Worm (Caenorhabditis elegans) whole organism, L3 larva: ENCODE measurements around the gene T13C2.2.

Source experiments
- R02D3.7 ChIP-seq: fragments of 150-350 bp; optimal IDR thresholded peaks from 2 replicates; lab custom pipeline; 2014; ENCODE audit warnings: missing biosample characterization, missing genetic modification characterization
- ZK546.5 ChIP-seq: sonication (generic microtip); optimal IDR thresholded peaks from 2 replicates; lab custom pipeline; 2017; ENCODE audit warnings: missing biosample characterization, missing genetic modification characterization
- aly-2 ChIP-seq: fragments of 150-350 bp; optimal IDR thresholded peaks from 2 replicates; lab custom pipeline; 2014; ENCODE audit warnings: missing biosample characterization, missing genetic modification characterization
- ama-1 ChIP-seq: fragments of 150-350 bp; optimal IDR thresholded peaks from 2 replicates; lab custom pipeline; 2018
- ceh-16 ChIP-seq: sonication (generic microtip); optimal IDR thresholded peaks from 2 replicates; lab custom pipeline; 2017; ENCODE audit warnings: missing biosample characterization, missing genetic modification characterization
- ceh-28 ChIP-seq: fragments of 150-350 bp; optimal IDR thresholded peaks from 2 replicates; lab custom pipeline; 2014; ENCODE audit warnings: missing biosample characterization, missing genetic modification reagents, missing genetic modification characterization
- ceh-82 ChIP-seq: fragments of 150-350 bp; optimal IDR thresholded peaks from 2 replicates; lab custom pipeline; 2014; ENCODE audit warnings: missing biosample characterization, missing genetic modification characterization
- daf-12 ChIP-seq: fragments of 150-350 bp; optimal IDR thresholded peaks from 2 replicates; lab custom pipeline; 2014; ENCODE audit warnings: missing biosample characterization, missing genetic modification reagents, missing genetic modification characterization
- egl-27 ChIP-seq: sonication (generic microtip); optimal IDR thresholded peaks from 4 replicates; lab custom pipeline; 2017; ENCODE audit warnings: missing biosample characterization, missing genetic modification reagents, missing genetic modification characterization
- egl-5 ChIP-seq: fragments of 150-350 bp; optimal IDR thresholded peaks from 2 replicates; lab custom pipeline; 2017; ENCODE audit warnings: missing biosample characterization, missing genetic modification reagents, missing genetic modification characterization, inconsistent platforms
- elt-1 ChIP-seq: fragments of 150-350 bp; optimal IDR thresholded peaks from 2 replicates; lab custom pipeline; 2014; ENCODE audit warnings: missing biosample characterization, missing genetic modification characterization
- elt-3 ChIP-seq, 3 experiments: fragments of 150-350 bp in 1 of 3; sonication (generic microtip) in 2 of 3; optimal IDR thresholded peaks; 2 replicates in 2 of 3; 4 replicates in 1 of 3; lab custom pipeline; 2014 to 2017; ENCODE audit warnings: missing biosample characterization in 3 of 3, missing genetic modification characterization in 3 of 3
- eor-1 ChIP-seq, 2 experiments: fragments of 150-350 bp; optimal IDR thresholded peaks; 2 replicates each; lab custom pipeline; 2014 to 2018; ENCODE audit warnings: missing biosample characterization in 2 of 2, missing genetic modification characterization in 2 of 2
- fkh-10 ChIP-seq: sonication (generic microtip); optimal IDR thresholded peaks from 2 replicates; lab custom pipeline; 2017; ENCODE audit warnings: missing biosample characterization, missing genetic modification reagents, missing genetic modification characterization
- fkh-2 ChIP-seq: fragments of 150-350 bp; optimal IDR thresholded peaks from 2 replicates; lab custom pipeline; 2014; ENCODE audit warnings: missing biosample characterization, missing genetic modification reagents, missing genetic modification characterization
- fos-1 ChIP-seq: fragments of 150-350 bp; optimal IDR thresholded peaks from 2 replicates; lab custom pipeline; 2014; ENCODE audit warnings: missing biosample characterization, missing genetic modification characterization
- hmg-11 ChIP-seq: sonication (generic microtip); optimal IDR thresholded peaks from 2 replicates; lab custom pipeline; 2016; ENCODE audit warnings: missing genetic modification characterization, missing compliant biosample characterization
- jun-1 ChIP-seq: fragments of 150-350 bp; optimal IDR thresholded peaks from 2 replicates; lab custom pipeline; 2014; ENCODE audit warnings: missing biosample characterization, missing genetic modification reagents, missing genetic modification characterization
- lin-15B ChIP-seq: fragments of 150-350 bp; optimal IDR thresholded peaks from 2 replicates; lab custom pipeline; 2014; ENCODE audit warnings: missing biosample characterization, missing genetic modification characterization
- lin-39 ChIP-seq: fragments of 150-350 bp; optimal IDR thresholded peaks from 2 replicates; lab custom pipeline; 2018; ENCODE audit warnings: missing biosample characterization, missing genetic modification reagents, missing genetic modification characterization
- lsy-12 ChIP-seq: sonication (generic microtip); optimal IDR thresholded peaks from 2 replicates; lab custom pipeline; 2016; ENCODE audit warnings: mild to moderate bottlenecking, missing genetic modification characterization, missing compliant biosample characterization
- mdl-1 ChIP-seq: fragments of 150-350 bp; optimal IDR thresholded peaks from 2 replicates; lab custom pipeline; 2014; ENCODE audit warnings: missing biosample characterization, missing genetic modification characterization
- mml-1 ChIP-seq: fragments of 150-350 bp; sonication (generic microtip); optimal IDR thresholded peaks from 3 replicates; lab custom pipeline; 2014; ENCODE audit warnings: missing biosample characterization, missing genetic modification characterization
- nfya-1 ChIP-seq: sonication (generic microtip); optimal IDR thresholded peaks from 2 replicates; lab custom pipeline; 2017; ENCODE audit warnings: missing genetic modification characterization, mild to moderate bottlenecking, missing compliant biosample characterization, antibody characterized with exemption, moderate library complexity; ENCODE audit not compliant: insufficient read depth
- nhr-23 ChIP-seq: fragments of 150-350 bp; optimal IDR thresholded peaks from 2 replicates; lab custom pipeline; 2014; ENCODE audit warnings: missing biosample characterization, missing genetic modification reagents, missing genetic modification characterization
- nhr-25 ChIP-seq: sonication (generic microtip); optimal IDR thresholded peaks from 2 replicates; lab custom pipeline; 2017; ENCODE audit warnings: missing biosample characterization, missing genetic modification characterization
- nhr-28 ChIP-seq: fragments of 150-350 bp; optimal IDR thresholded peaks from 2 replicates; lab custom pipeline; 2014; ENCODE audit warnings: missing biosample characterization, missing genetic modification characterization
- nhr-67 ChIP-seq: fragments of 150-350 bp; optimal IDR thresholded peaks from 2 replicates; lab custom pipeline; 2014; ENCODE audit warnings: missing biosample characterization, missing genetic modification characterization
- nhr-76 ChIP-seq: fragments of 150-350 bp; sonication (generic microtip); optimal IDR thresholded peaks from 5 replicates; lab custom pipeline; 2014; ENCODE audit warnings: missing biosample characterization, missing genetic modification characterization
- nhr-77 ChIP-seq: fragments of 150-350 bp; optimal IDR thresholded peaks from 2 replicates; lab custom pipeline; 2014; ENCODE audit warnings: missing biosample characterization, missing genetic modification characterization
- pqm-1 ChIP-seq: fragments of 150-350 bp; optimal IDR thresholded peaks from 2 replicates; lab custom pipeline; 2017; ENCODE audit warnings: missing biosample characterization, missing genetic modification characterization, inconsistent platforms
- skn-1 ChIP-seq: fragments of 150-350 bp; optimal IDR thresholded peaks from 2 replicates; lab custom pipeline; 2014; ENCODE audit warnings: missing biosample characterization, missing genetic modification characterization
- unc-39 ChIP-seq: sonication (generic microtip); optimal IDR thresholded peaks from 4 replicates; lab custom pipeline; 2017; ENCODE audit warnings: missing biosample characterization, missing genetic modification characterization
- zag-1 ChIP-seq: fragments of 150-350 bp; optimal IDR thresholded peaks from 2 replicates; lab custom pipeline; 2014; ENCODE audit warnings: missing biosample characterization, missing genetic modification characterization
- ztf-11 ChIP-seq: fragments of 150-350 bp; optimal IDR thresholded peaks from 2 replicates; lab custom pipeline; 2014; ENCODE audit warnings: missing biosample characterization, missing genetic modification characterization
- ztf-4 ChIP-seq: fragments of 150-350 bp; optimal IDR thresholded peaks from 2 replicates; lab custom pipeline; 2014; ENCODE audit warnings: missing biosample characterization, missing genetic modification characterization

T13C2.2 gene

ce11 chrII:6801262-6801661, 9.3 kb downstream of the T13C2.2 start:
- TF ChIP-seq nhr-77 (no peak), jun-1 (tag; lab: Kevin White, UChicago) (no peak), fos-1 (tag; lab: Kevin White, UChicago) (no peak), ZK546.5 (no peak)

ce11 chrII:6803024-6803423, 11.0 kb downstream of the T13C2.2 start, which contains the start of gene tab-1:
Gene tab-1 (plus strand): TSS chrII:6803324.
- no peak for TF ChIP-seq nhr-77
- TF ChIP-seq mdl-1 (tag; lab: Kevin White, UChicago) = no peak
- no peak for TF ChIP-seq fkh-2 (tag; lab: Kevin White, UChicago)
- TF ChIP-seq aly-2 = no peak
- TF ChIP-seq ztf-4 (tag; lab: Kevin White, UChicago) = no peak

ce11 chrII:6807162-6807561, 15.2 kb downstream of the T13C2.2 start, which contains the start of gene F31E8.5:
Gene F31E8.5 (minus strand): TSS chrII:6807262.
- TF ChIP-seq nhr-23 (tag; lab: Kevin White, UChicago) (no peak), lin-39 (tag; lab: Kevin White, UChicago) (no peak), ceh-82 (tag; lab: Kevin White, UChicago) (no peak), skn-1 (tag; lab: Kevin White, UChicago) (no peak), zag-1 (no peak), unc-39 (tag; lab: Kevin White, UChicago) (no peak), nfya-1 (tag; lab: Kevin White, UChicago) (no peak), egl-5 (tag; lab: Kevin White, UChicago) (no peak), ama-1 (lab: Kevin White, UChicago) (no peak), nhr-76 (no peak), elt-3 (tag; optimal IDR thresholded peaks at IDR 0.05; lab: Kevin White, UChicago) (no peak), ceh-28 (no peak), daf-12 (tag; lab: Kevin White, UChicago) (no peak), fkh-10 (no peak)

ce11 chrII:6808539-6808938, 16.5 kb downstream of the T13C2.2 start:
- TF ChIP-seq fkh-10 (peak; percentile 34), eor-1 (tag; optimal IDR thresholded peaks at IDR 0.05; lab: Kevin White, UChicago) (no peak), fos-1 (tag; lab: Kevin White, UChicago) (no peak), lin-15B (tag; lab: Kevin White, UChicago) (peak; percentile 18), hmg-11 (peak; percentile 29), skn-1 (tag; lab: Kevin White, UChicago) (no peak), ceh-16 (tag; lab: Kevin White, UChicago) (no peak), nhr-28 (tag; lab: Kevin White, UChicago) (no peak), ztf-11 (tag; lab: Kevin White, UChicago) (no peak), elt-3 (tag; optimal IDR thresholded peaks at IDR 0.05; lab: Kevin White, UChicago) (no peak), lin-39 (tag; lab: Kevin White, UChicago) (peak; percentile 63), nfya-1 (tag; lab: Kevin White, UChicago) (peak; percentile 64)

- no peak for TF ChIP-seq fkh-10
- no peak for TF ChIP-seq egl-27 (tag; lab: Kevin White, UChicago)
- TF ChIP-seq nhr-25 (tag; lab: Kevin White, UChicago) = no peak
- no peak for TF ChIP-seq pqm-1 (tag; lab: Kevin White, UChicago)
- no peak for TF ChIP-seq fos-1 (tag; lab: Kevin White, UChicago)
- TF ChIP-seq ama-1 (lab: Kevin White, UChicago) = no peak
- no peak for TF ChIP-seq egl-5 (tag; lab: Kevin White, UChicago)
- no peak for TF ChIP-seq mml-1
- no peak for TF ChIP-seq skn-1 (tag; lab: Kevin White, UChicago)
- TF ChIP-seq nhr-77 = no peak
- TF ChIP-seq nhr-67 = no peak
- no peak for TF ChIP-seq elt-1 (tag; lab: Kevin White, UChicago)
- no peak for TF ChIP-seq fkh-2 (tag; lab: Kevin White, UChicago)
- no peak for TF ChIP-seq ztf-11 (tag; lab: Kevin White, UChicago)
- TF ChIP-seq lin-15B (tag; lab: Kevin White, UChicago) = no peak
- TF ChIP-seq eor-1 (tag; optimal IDR thresholded peaks at IDR 0.05; lab: Kevin White, UChicago) = no peak
- TF ChIP-seq R02D3.7 (tag; lab: Kevin White, UChicago) = no peak
- no peak for TF ChIP-seq hmg-11
- TF ChIP-seq lsy-12 (tag; lab: Kevin White, UChicago) = no peak
Observed at ce11 chrII:6810663-6811062, 18.7 kb downstream of the T13C2.2 start, which contains the start of gene snt-1. Gene snt-1 (plus strand): TSS chrII:6810963.
